Fruit fly (Drosophila melanogaster): Measurements from ENCODE around the gene CG2256.

CG2256 gene

dm6 chrX:8092893-8093721 is 6.1 kb upstream of the CG2256 start:
- TF ChIP-seq Sin3A (optimal IDR thresholded peaks at IDR 0.05) (no peak), ttk (optimal IDR thresholded peaks at IDR 0.05) (no peak), psq (optimal IDR thresholded peaks at IDR 0.05) (no peak)

DNA sequence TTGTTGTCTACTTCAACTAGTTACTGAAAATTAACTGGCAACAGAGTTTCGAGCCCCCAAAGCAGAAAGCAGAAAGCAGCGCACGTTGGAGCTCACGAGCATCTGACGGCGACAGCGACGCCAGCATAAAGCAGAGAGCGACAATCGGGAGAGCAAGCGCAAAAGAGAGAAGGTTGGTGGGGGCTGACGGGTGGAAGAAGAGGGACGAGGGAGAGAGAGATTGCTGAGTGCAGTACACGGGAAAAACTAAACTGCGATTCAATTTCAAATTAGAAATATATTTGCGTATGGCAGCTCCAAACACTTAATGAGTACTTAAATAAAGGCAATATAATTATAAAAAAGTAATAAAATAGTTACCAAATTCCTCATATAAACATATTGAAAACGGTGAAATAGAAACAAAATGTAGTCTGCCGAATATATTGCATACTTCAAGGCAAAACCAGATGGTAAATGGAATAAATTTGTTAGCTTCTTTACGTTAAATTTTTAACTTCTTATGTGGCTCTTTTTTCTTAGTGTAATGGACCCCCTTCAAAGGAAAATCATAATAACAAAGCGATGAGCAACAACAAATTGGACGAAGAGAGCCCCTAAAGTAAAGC is 5.2 kb upstream of the CG2256 start:
- no peak for TF ChIP-seq ttk (optimal IDR thresholded peaks at IDR 0.05)
- TF ChIP-seq psq (optimal IDR thresholded peaks at IDR 0.05), result no peak

DNA sequence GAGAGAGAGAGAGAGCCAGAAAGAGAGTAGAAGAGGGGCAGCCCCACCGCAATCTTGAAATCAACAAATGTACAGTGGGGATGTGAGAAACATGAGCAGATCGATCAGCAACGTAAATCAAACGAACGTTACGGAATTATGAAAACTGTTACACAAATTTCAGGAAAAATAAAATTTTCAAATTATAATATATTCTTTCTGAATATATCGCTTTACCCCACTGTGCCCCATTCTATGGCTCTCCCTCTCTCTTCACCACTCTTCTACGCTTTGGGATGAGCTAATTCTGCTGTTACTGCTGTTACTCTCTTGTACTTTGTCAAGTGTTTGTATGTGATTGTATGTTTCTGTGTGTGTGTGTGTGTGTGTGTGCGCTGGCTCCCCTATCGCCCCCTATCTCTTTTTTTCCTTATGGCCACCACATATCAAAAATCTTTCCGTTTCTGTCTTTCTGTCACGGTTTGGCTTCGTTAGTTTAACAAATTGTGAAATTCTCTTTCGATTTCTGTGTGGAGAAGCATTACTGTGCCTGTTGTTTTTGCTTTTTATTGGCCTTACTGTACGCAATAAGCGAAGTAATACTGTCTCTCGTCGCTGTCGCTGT is 4.1 kb upstream of the CG2256 start:
- TF ChIP-seq insv (optimal IDR thresholded peaks at IDR 0.05), result no peak
- TF ChIP-seq Sin3A (optimal IDR thresholded peaks at IDR 0.05), result no peak
- no peak for TF ChIP-seq psq (optimal IDR thresholded peaks at IDR 0.05)
- TF ChIP-seq h (optimal IDR thresholded peaks at IDR 0.05), result no peak
- no peak for TF ChIP-seq Myc (optimal IDR thresholded peaks at IDR 0.05)
- no peak for TF ChIP-seq ttk (optimal IDR thresholded peaks at IDR 0.05)

dm6 chrX:8081427-8082185 is 5.4 kb downstream of the CG2256 start, which contains the start of gene Ldsdh1:
Gene Ldsdh1, minus strand, starts transcription at chrX:8081605.
- no peak for TF ChIP-seq h (optimal IDR thresholded peaks at IDR 0.05)
- TF ChIP-seq Myc (optimal IDR thresholded peaks at IDR 0.05), result no peak
- TF ChIP-seq psq (optimal IDR thresholded peaks at IDR 0.05), result no peak
- no peak for TF ChIP-seq insv (optimal IDR thresholded peaks at IDR 0.05)
- no peak for TF ChIP-seq Sin3A (optimal IDR thresholded peaks at IDR 0.05)
- no peak for TF ChIP-seq ttk (optimal IDR thresholded peaks at IDR 0.05)

- TF ChIP-seq psq (optimal IDR thresholded peaks at IDR 0.05) (no peak), ttk (optimal IDR thresholded peaks at IDR 0.05) (no peak), Myc (optimal IDR thresholded peaks at IDR 0.05) (no peak), h (optimal IDR thresholded peaks at IDR 0.05) (no peak), Sin3A (optimal IDR thresholded peaks at IDR 0.05) (no peak), insv (optimal IDR thresholded peaks at IDR 0.05) (no peak)
These were observed 6.8 kb downstream of the CG2256 start for dm6 chrX:8080174-8080573.

DNA sequence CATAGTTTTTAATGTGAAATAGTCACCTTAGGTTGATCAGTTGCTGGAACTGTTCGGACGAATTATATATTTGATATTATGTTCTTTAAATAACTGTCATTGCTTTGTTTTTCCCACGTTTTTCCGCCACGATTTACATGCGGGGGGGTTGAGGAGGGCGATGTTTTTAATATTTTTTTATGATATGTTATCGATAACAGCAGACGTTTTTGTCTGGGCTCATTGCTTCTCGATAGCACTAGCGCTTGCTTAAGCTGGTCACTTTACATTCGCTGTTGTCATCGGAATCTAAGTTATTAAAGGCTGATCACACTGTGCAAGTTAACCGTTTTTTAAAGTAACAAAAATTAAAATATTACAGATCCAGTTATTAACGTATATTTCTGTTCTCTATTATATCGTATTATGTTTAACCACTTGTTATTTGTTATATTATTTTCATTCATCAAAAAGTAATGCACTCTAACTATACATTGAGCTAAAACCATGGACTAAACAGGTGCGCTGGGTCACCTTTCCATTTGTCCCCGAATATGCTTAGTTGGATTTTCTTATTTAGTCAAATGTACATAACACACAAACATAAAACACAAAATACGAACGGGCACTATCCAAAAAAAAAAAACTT is 11.6 kb downstream of the CG2256 start, which contains the start of the genes Upf2 and CG1571:
Upf2 (minus strand) TSS at position 167 of the 628 bp plus-strand sequence.
CG1571 (plus strand) TSS at position 578 of the 628 bp plus-strand sequence.
- no peak for TF ChIP-seq Myc (optimal IDR thresholded peaks at IDR 0.05)

dm6 chrX:8063223-8063674 is 23.8 kb downstream of the CG2256 start:
- TF ChIP-seq h (optimal IDR thresholded peaks at IDR 0.05), result no peak
- no peak for TF ChIP-seq insv (optimal IDR thresholded peaks at IDR 0.05)
- TF ChIP-seq Myc (optimal IDR thresholded peaks at IDR 0.05), result no peak
- no peak for TF ChIP-seq ttk (optimal IDR thresholded peaks at IDR 0.05)
- TF ChIP-seq Sin3A (optimal IDR thresholded peaks at IDR 0.05), result no peak
- no peak for TF ChIP-seq psq (optimal IDR thresholded peaks at IDR 0.05)

- TF ChIP-seq insv (optimal IDR thresholded peaks at IDR 0.05) (no peak), ttk (optimal IDR thresholded peaks at IDR 0.05) (no peak), Myc (optimal IDR thresholded peaks at IDR 0.05) (no peak), h (optimal IDR thresholded peaks at IDR 0.05) (no peak), psq (optimal IDR thresholded peaks at IDR 0.05) (no peak), Sin3A (optimal IDR thresholded peaks at IDR 0.05) (no peak)
These were observed 24.9 kb downstream of the CG2256 start for dm6 chrX:8062180-8062480.

dm6 chrX:8061392-8062179 is 25.4 kb downstream of the CG2256 start, which contains the start of gene mys:
Gene mys, plus strand, starts transcription at chrX:8061645.
- TF ChIP-seq psq (optimal IDR thresholded peaks at IDR 0.05) (no peak), h (optimal IDR thresholded peaks at IDR 0.05) (no peak), insv (optimal IDR thresholded peaks at IDR 0.05) (no peak), Myc (optimal IDR thresholded peaks at IDR 0.05) (no peak), ttk (optimal IDR thresholded peaks at IDR 0.05) (no peak), Sin3A (optimal IDR thresholded peaks at IDR 0.05) (no peak)

DNA sequence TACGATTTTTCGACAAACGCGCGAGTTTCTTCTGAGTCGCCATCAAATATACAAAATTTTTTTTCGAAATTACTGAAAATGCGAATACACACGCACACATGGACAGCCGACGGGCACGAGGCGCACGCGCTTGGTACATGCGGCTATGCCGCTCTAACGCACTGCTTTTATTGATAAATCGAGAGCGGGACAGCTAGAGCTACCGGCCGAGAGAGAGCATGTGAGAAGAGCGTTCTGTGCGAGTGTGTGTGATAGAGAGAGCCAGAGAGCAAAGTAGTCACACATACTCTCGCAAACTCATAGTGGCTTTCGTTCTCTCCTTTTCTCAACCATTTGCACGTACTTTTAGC is 26.1 kb downstream of the CG2256 start:
- TF ChIP-seq h (optimal IDR thresholded peaks at IDR 0.05) (no peak), psq (optimal IDR thresholded peaks at IDR 0.05) (no peak), Myc (optimal IDR thresholded peaks at IDR 0.05) (no peak), Sin3A (optimal IDR thresholded peaks at IDR 0.05) (no peak), ttk (optimal IDR thresholded peaks at IDR 0.05) (no peak), insv (optimal IDR thresholded peaks at IDR 0.05) (no peak)

Measured in Kc167 (cell line).